Worm (Caenorhabditis elegans) whole organism, L3 larva: ENCODE results near the gene F49F1.7.
A peak's percentile ranks its signal among the peaks of the same experiment; 100 is the strongest.

ENCODE experiments used
- R02D3.7 ChIP-seq: fragments of 150-350 bp; optimal IDR thresholded peaks from 2 replicates; lab custom pipeline; 2014; ENCODE audit warnings: missing biosample characterization, missing genetic modification characterization
- ZK546.5 ChIP-seq: sonication (generic microtip); optimal IDR thresholded peaks from 2 replicates; lab custom pipeline; 2017; ENCODE audit warnings: missing biosample characterization, missing genetic modification characterization
- ama-1 ChIP-seq: fragments of 150-350 bp; optimal IDR thresholded peaks from 2 replicates; lab custom pipeline; 2018
- ceh-16 ChIP-seq: sonication (generic microtip); optimal IDR thresholded peaks from 2 replicates; lab custom pipeline; 2017; ENCODE audit warnings: missing biosample characterization, missing genetic modification characterization
- ceh-28 ChIP-seq: fragments of 150-350 bp; optimal IDR thresholded peaks from 2 replicates; lab custom pipeline; 2014; ENCODE audit warnings: missing biosample characterization, missing genetic modification reagents, missing genetic modification characterization
- ceh-82 ChIP-seq: fragments of 150-350 bp; optimal IDR thresholded peaks from 2 replicates; lab custom pipeline; 2014; ENCODE audit warnings: missing biosample characterization, missing genetic modification characterization
- ceh-9 ChIP-seq: sonication (generic microtip); optimal IDR thresholded peaks from 2 replicates; lab custom pipeline; 2018; ENCODE audit warnings: missing biosample characterization, missing genetic modification characterization
- daf-12 ChIP-seq: fragments of 150-350 bp; optimal IDR thresholded peaks from 2 replicates; lab custom pipeline; 2014; ENCODE audit warnings: missing biosample characterization, missing genetic modification reagents, missing genetic modification characterization
- egl-27 ChIP-seq: sonication (generic microtip); optimal IDR thresholded peaks from 4 replicates; lab custom pipeline; 2017; ENCODE audit warnings: missing biosample characterization, missing genetic modification reagents, missing genetic modification characterization
- egl-5 ChIP-seq: fragments of 150-350 bp; optimal IDR thresholded peaks from 2 replicates; lab custom pipeline; 2017; ENCODE audit warnings: missing biosample characterization, missing genetic modification reagents, missing genetic modification characterization, inconsistent platforms
- elt-1 ChIP-seq: fragments of 150-350 bp; optimal IDR thresholded peaks from 2 replicates; lab custom pipeline; 2014; ENCODE audit warnings: missing biosample characterization, missing genetic modification characterization
- elt-2 ChIP-seq: sonication (generic microtip); optimal IDR thresholded peaks from 2 replicates; lab custom pipeline; 2016; ENCODE audit warnings: missing genetic modification reagents, mild to moderate bottlenecking, missing genetic modification characterization, missing compliant biosample characterization
- elt-3 ChIP-seq, 3 experiments: fragments of 150-350 bp in 1 of 3; sonication (generic microtip) in 2 of 3; optimal IDR thresholded peaks; 2 replicates in 2 of 3; 4 replicates in 1 of 3; lab custom pipeline; 2014 to 2017; ENCODE audit warnings: missing biosample characterization in 3 of 3, missing genetic modification characterization in 3 of 3
- eor-1 ChIP-seq, 2 experiments: fragments of 150-350 bp; optimal IDR thresholded peaks; 2 replicates each; lab custom pipeline; 2014 to 2018; ENCODE audit warnings: missing biosample characterization in 2 of 2, missing genetic modification characterization in 2 of 2
- fkh-10 ChIP-seq: sonication (generic microtip); optimal IDR thresholded peaks from 2 replicates; lab custom pipeline; 2017; ENCODE audit warnings: missing biosample characterization, missing genetic modification reagents, missing genetic modification characterization
- fkh-2 ChIP-seq: fragments of 150-350 bp; optimal IDR thresholded peaks from 2 replicates; lab custom pipeline; 2014; ENCODE audit warnings: missing biosample characterization, missing genetic modification reagents, missing genetic modification characterization
- fos-1 ChIP-seq: fragments of 150-350 bp; optimal IDR thresholded peaks from 2 replicates; lab custom pipeline; 2014; ENCODE audit warnings: missing biosample characterization, missing genetic modification characterization
- hmg-11 ChIP-seq: sonication (generic microtip); optimal IDR thresholded peaks from 2 replicates; lab custom pipeline; 2016; ENCODE audit warnings: missing genetic modification characterization, missing compliant biosample characterization
- jun-1 ChIP-seq: fragments of 150-350 bp; optimal IDR thresholded peaks from 2 replicates; lab custom pipeline; 2014; ENCODE audit warnings: missing biosample characterization, missing genetic modification reagents, missing genetic modification characterization
- lin-15B ChIP-seq: fragments of 150-350 bp; optimal IDR thresholded peaks from 2 replicates; lab custom pipeline; 2014; ENCODE audit warnings: missing biosample characterization, missing genetic modification characterization
- mdl-1 ChIP-seq: fragments of 150-350 bp; optimal IDR thresholded peaks from 2 replicates; lab custom pipeline; 2014; ENCODE audit warnings: missing biosample characterization, missing genetic modification characterization
- mml-1 ChIP-seq: fragments of 150-350 bp; sonication (generic microtip); optimal IDR thresholded peaks from 3 replicates; lab custom pipeline; 2014; ENCODE audit warnings: missing biosample characterization, missing genetic modification characterization
- nfya-1 ChIP-seq: sonication (generic microtip); optimal IDR thresholded peaks from 2 replicates; lab custom pipeline; 2017; ENCODE audit warnings: missing genetic modification characterization, mild to moderate bottlenecking, missing compliant biosample characterization, antibody characterized with exemption, moderate library complexity; ENCODE audit not compliant: insufficient read depth
- nhr-11 ChIP-seq: fragments of 150-350 bp; optimal IDR thresholded peaks from 2 replicates; lab custom pipeline; 2014; ENCODE audit warnings: missing biosample characterization, missing genetic modification characterization
- nhr-12 ChIP-seq: fragments of 150-350 bp; optimal IDR thresholded peaks from 2 replicates; lab custom pipeline; 2014; ENCODE audit warnings: missing biosample characterization, missing genetic modification characterization
- nhr-23 ChIP-seq: fragments of 150-350 bp; optimal IDR thresholded peaks from 2 replicates; lab custom pipeline; 2014; ENCODE audit warnings: missing biosample characterization, missing genetic modification reagents, missing genetic modification characterization
- nhr-237 ChIP-seq: fragments of 150-350 bp; optimal IDR thresholded peaks from 2 replicates; lab custom pipeline; 2014; ENCODE audit warnings: missing biosample characterization, missing genetic modification characterization
- nhr-43 ChIP-seq: sonication (generic microtip); optimal IDR thresholded peaks from 2 replicates; lab custom pipeline; 2016; ENCODE audit warnings: mild to moderate bottlenecking, missing genetic modification characterization, missing compliant biosample characterization; ENCODE audit not compliant: poor library complexity, severe bottlenecking
- nhr-67 ChIP-seq: fragments of 150-350 bp; optimal IDR thresholded peaks from 2 replicates; lab custom pipeline; 2014; ENCODE audit warnings: missing biosample characterization, missing genetic modification characterization
- nhr-76 ChIP-seq: fragments of 150-350 bp; sonication (generic microtip); optimal IDR thresholded peaks from 5 replicates; lab custom pipeline; 2014; ENCODE audit warnings: missing biosample characterization, missing genetic modification characterization
- nhr-77 ChIP-seq: fragments of 150-350 bp; optimal IDR thresholded peaks from 2 replicates; lab custom pipeline; 2014; ENCODE audit warnings: missing biosample characterization, missing genetic modification characterization
- pha-4 ChIP-seq: fragments of 150-350 bp; optimal IDR thresholded peaks from 2 replicates; lab custom pipeline; 2014; ENCODE audit warnings: missing biosample characterization, missing genetic modification reagents, missing genetic modification characterization
- pqm-1 ChIP-seq: fragments of 150-350 bp; optimal IDR thresholded peaks from 2 replicates; lab custom pipeline; 2017; ENCODE audit warnings: missing biosample characterization, missing genetic modification characterization, inconsistent platforms
- sea-2 ChIP-seq: fragments of 150-350 bp; sonication (generic microtip); optimal IDR thresholded peaks from 4 replicates; lab custom pipeline; 2014; ENCODE audit warnings: missing biosample characterization, missing genetic modification reagents, missing genetic modification characterization
- skn-1 ChIP-seq: fragments of 150-350 bp; optimal IDR thresholded peaks from 2 replicates; lab custom pipeline; 2014; ENCODE audit warnings: missing biosample characterization, missing genetic modification characterization
- snpc-4 ChIP-seq: fragments of 150-350 bp; optimal IDR thresholded peaks from 2 replicates; lab custom pipeline; 2014; ENCODE audit warnings: missing biosample characterization, missing genetic modification characterization
- tbx-2 ChIP-seq: sonication (generic microtip); optimal IDR thresholded peaks from 2 replicates; lab custom pipeline; 2016; ENCODE audit warnings: mild to moderate bottlenecking, missing genetic modification characterization, missing compliant biosample characterization
- unc-39 ChIP-seq: sonication (generic microtip); optimal IDR thresholded peaks from 4 replicates; lab custom pipeline; 2017; ENCODE audit warnings: missing biosample characterization, missing genetic modification characterization
- unc-62 ChIP-seq: fragments of 150-350 bp; sonication (generic microtip); optimal IDR thresholded peaks from 4 replicates; lab custom pipeline; 2014; ENCODE audit warnings: missing biosample characterization, missing genetic modification reagents, missing genetic modification characterization
- zag-1 ChIP-seq: fragments of 150-350 bp; optimal IDR thresholded peaks from 2 replicates; lab custom pipeline; 2014; ENCODE audit warnings: missing biosample characterization, missing genetic modification characterization
- ztf-11 ChIP-seq: fragments of 150-350 bp; optimal IDR thresholded peaks from 2 replicates; lab custom pipeline; 2014; ENCODE audit warnings: missing biosample characterization, missing genetic modification characterization

F49F1.7 gene

DNA sequence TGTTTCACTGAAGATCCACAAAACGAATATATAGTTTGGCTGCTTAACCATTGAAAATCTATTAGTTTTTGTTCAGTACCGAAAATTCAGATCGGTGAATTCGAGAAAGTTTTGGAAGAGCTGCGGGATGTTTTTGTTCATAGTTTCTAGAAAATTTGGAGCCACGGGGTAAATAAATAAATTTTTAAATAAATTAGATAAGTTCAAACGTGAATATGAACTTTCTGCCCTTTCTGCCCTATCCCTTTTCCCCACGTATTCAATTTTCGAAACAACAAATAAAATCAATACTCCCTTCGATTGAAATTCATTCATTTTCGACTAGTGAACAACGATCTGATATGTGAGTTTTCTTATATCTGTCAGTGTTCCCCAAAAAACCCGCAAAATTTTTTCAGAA, 36.6 kb upstream of the F49F1.7 start, which contains the start of gene scrm-5:
Gene scrm-5, plus strand, starts transcription at position 301 of the 400 bp plus-strand sequence.
- TF ChIP-seq tbx-2 (tag; lab: Kevin White, UChicago), result no peak
- no peak for TF ChIP-seq skn-1
- TF ChIP-seq nhr-23 (tag; lab: Kevin White, UChicago), result no peak
- TF ChIP-seq ceh-28 (tag; lab: Kevin White, UChicago), result no peak
- no peak for TF ChIP-seq ceh-16 (tag; lab: Kevin White, UChicago)
- TF ChIP-seq jun-1, result no peak
- no peak for TF ChIP-seq nhr-77 (tag; lab: Kevin White, UChicago)
- no peak for TF ChIP-seq elt-1
- no peak for TF ChIP-seq ceh-82 (tag; lab: Kevin White, UChicago)
- no peak for TF ChIP-seq fkh-2 (tag; lab: Kevin White, UChicago)
- TF ChIP-seq pqm-1 (tag; lab: Kevin White, UChicago), result no peak
- TF ChIP-seq, all 47 proteins: peak for 0

DNA sequence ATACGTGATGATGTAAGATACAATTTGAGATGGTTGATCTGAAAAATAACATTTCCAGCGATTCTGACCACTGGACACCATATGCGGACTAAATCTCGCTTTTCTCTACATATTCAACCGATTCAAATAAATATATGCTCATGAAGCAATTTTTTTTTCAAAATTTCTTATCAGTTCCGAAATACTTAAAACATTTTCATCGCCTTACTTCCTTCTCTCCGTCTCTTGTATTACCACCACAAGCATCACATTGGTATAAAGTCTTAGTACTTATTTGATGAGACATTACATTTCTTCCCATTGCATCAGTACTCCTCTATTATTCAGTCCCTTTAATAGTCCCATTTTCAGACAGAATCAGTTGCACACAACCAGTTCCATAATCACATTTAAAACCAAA, 29.1 kb upstream of the F49F1.7 start, which contains the start of gene K08D10.14:
Gene K08D10.14, plus strand, starts transcription at position 301 of the 400 bp plus-strand sequence.
- no peak for TF ChIP-seq nhr-77 (tag; lab: Kevin White, UChicago)
- TF ChIP-seq daf-12 (tag; lab: Kevin White, UChicago), result no peak
- TF ChIP-seq fkh-10, result no peak
- peak; percentile 51 for TF ChIP-seq elt-2 (tag; lab: Kevin White, UChicago)
- TF ChIP-seq ama-1 (lab: Kevin White, UChicago), result no peak
- no peak for TF ChIP-seq nhr-11 (tag; lab: Kevin White, UChicago)

DNA sequence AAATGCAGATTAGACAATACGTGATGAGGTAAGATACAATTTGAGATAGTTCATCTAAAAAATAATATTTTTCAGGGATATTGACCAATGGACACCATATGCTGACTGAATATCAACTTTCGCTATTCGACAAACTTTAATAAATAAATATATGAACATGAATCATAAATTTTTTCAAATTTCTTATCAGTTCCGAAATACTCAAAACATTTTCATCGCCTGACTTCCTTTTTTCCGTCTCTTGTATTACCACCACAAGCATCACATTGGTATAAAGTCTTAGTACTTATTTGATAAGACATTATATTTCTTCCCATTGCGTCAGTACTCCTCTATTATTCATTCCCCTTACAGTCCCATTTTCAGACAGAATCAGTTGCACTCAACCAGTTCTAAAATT, 26.6 kb upstream of the F49F1.7 start, which contains the start of the genes K08D10.10 and R07C12.1:
Gene K08D10.10, plus strand, starts transcription at position 93 of the 400 bp plus-strand sequence.
Gene R07C12.1, plus strand, starts transcription at position 314 of the 400 bp plus-strand sequence.
- TF ChIP-seq fos-1 (tag; lab: Kevin White, UChicago), result no peak
- TF ChIP-seq ceh-16 (tag; lab: Kevin White, UChicago), result no peak
- TF ChIP-seq tbx-2 (tag; lab: Kevin White, UChicago), result no peak
- TF ChIP-seq nhr-76 (tag; lab: Kevin White, UChicago), result no peak
- peak; percentile 10 for TF ChIP-seq jun-1
- no peak for TF ChIP-seq R02D3.7
- no peak for TF ChIP-seq zag-1 (tag; lab: Kevin White, UChicago)
- TF ChIP-seq egl-27 (tag; lab: Kevin White, UChicago), result no peak
- no peak for TF ChIP-seq ama-1 (lab: Kevin White, UChicago)
- no peak for TF ChIP-seq ztf-11
- peak; percentile 74 for TF ChIP-seq elt-2 (tag; lab: Kevin White, UChicago)
- no peak for TF ChIP-seq nfya-1

DNA sequence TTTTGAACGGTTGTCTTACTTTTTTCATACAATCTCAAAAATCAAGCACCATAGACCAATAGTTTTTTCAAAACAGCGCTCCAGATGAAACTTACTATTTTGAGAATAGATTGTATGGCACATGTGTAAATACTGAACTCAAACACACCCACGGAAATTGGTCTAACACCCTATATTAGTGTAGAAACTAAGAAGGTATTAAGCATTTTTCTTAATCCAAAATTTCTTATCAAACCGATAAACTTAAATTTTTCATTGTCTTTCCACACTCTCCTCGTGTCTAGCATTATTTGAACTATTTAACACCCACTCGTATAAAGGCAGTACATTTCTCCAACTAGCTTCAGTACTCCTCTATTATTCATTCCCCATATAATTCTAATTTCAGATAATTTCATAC, 24.6 kb upstream of the F49F1.7 start:
- TF ChIP-seq elt-2 (tag; lab: Kevin White, UChicago), result peak; percentile 51
- no peak for TF ChIP-seq ceh-28 (tag; lab: Kevin White, UChicago)
- no peak for TF ChIP-seq nhr-43 (tag; lab: Kevin White, UChicago)
- no peak for TF ChIP-seq fkh-10
- no peak for TF ChIP-seq eor-1 (tag; optimal IDR thresholded peaks at IDR 0.05; lab: Kevin White, UChicago)

DNA sequence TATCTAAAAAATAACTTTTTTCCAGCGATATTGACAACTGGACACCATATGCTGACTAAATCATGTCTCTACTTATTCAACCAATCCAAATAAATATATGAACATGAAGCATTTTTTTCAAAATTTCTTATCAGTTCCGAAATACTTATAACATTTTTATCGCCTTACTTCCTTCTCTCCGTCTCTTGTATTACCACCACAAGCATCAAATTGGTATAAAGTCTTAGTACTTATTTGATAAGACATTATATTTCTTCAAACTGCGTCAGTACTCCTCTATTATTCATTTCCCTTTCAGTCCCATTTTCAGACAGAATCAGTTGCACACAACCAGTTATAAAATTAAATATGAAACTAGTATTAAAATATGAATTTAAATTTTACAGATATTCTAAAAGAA, 22.3 kb upstream of the F49F1.7 start:
- TF ChIP-seq nfya-1 (no peak), pha-4 (tag; lab: Kevin White, UChicago) (peak; percentile 42), nhr-237 (tag; lab: Kevin White, UChicago) (no peak), hmg-11 (tag; lab: Kevin White, UChicago) (no peak), unc-62 (GFP tag; lab: Kevin White, UChicago) (no peak), nhr-77 (tag; lab: Kevin White, UChicago) (no peak), elt-3 (tag; optimal IDR thresholded peaks at IDR 0.05; lab: Kevin White, UChicago) (no peak), sea-2 (GFP tag; lab: Kevin White, UChicago) (no peak), ceh-82 (tag; lab: Kevin White, UChicago) (no peak), egl-5 (tag; lab: Kevin White, UChicago) (no peak), mml-1 (tag; lab: Kevin White, UChicago) (no peak), mdl-1 (no peak), nhr-12 (tag; lab: Kevin White, UChicago) (no peak), lin-15B (no peak), zag-1 (tag; lab: Kevin White, UChicago) (no peak), egl-27 (tag; lab: Kevin White, UChicago) (no peak), ZK546.5 (tag; lab: Kevin White, UChicago) (no peak), pqm-1 (tag; lab: Kevin White, UChicago) (peak; percentile 83), elt-2 (tag; lab: Kevin White, UChicago) (peak; percentile 93), jun-1 (peak; percentile 53), unc-39 (tag; lab: Kevin White, UChicago) (no peak), snpc-4 (tag; lab: Kevin White, UChicago) (no peak), nhr-67 (no peak), tbx-2 (tag; lab: Kevin White, UChicago) (no peak), nhr-43 (tag; lab: Kevin White, UChicago) (no peak), ceh-9 (tag; lab: Kevin White, UChicago) (no peak)
